Worm (Caenorhabditis elegans): ENCODE measurements around the gene clec-147.

- TF ChIP-seq R02D3.7 (tag; optimal IDR thresholded peaks at IDR 0.05) (no peak), aly-2 (tag; optimal IDR thresholded peaks at IDR 0.05) (no peak), nhr-77 (tag; optimal IDR thresholded peaks at IDR 0.05) (no peak)
These were observed 13.0 kb upstream of the clec-147 start, which contains the start of gene nlp-41 for ce11 chrII:14550613-14551012.
